Fruit fly (Drosophila melanogaster) Kc167 (cell line): ENCODE measurements around the gene pes.

Source experiments
- Myc ChIP-seq: fragments of >200 bp; optimal IDR thresholded peaks from 2 replicates; lab custom pipeline; 2017; ENCODE audit warnings: missing external identifiers
- Sin3A ChIP-seq: fragments of >200 bp; optimal IDR thresholded peaks from 2 replicates; lab custom pipeline; 2018; ENCODE audit warnings: missing external identifiers
- h ChIP-seq: fragments of >200 bp; optimal IDR thresholded peaks from 3 replicates; lab custom pipeline; 2018; ENCODE audit warnings: missing external identifiers
- insv ChIP-seq: fragments of >200 bp; optimal IDR thresholded peaks from 3 replicates; lab custom pipeline; 2018; ENCODE audit warnings: missing external identifiers
- psq ChIP-seq: fragments of >200 bp; optimal IDR thresholded peaks from 2 replicates; lab custom pipeline; 2017; ENCODE audit warnings: missing external identifiers
- ttk ChIP-seq: sonication (Bioruptor generic); optimal IDR thresholded peaks from 2 replicates; lab custom pipeline; 2017; ENCODE audit warnings: missing external identifiers

pes gene

dm6 chr2L:7971423-7971822, 22.6 kb downstream of the pes start:
- TF ChIP-seq Sin3A (lab: Kevin White, UChicago), result no peak
- no peak for TF ChIP-seq h (lab: Kevin White, UChicago)
- no peak for TF ChIP-seq Myc
- no peak for TF ChIP-seq psq
- TF ChIP-seq ttk (lab: Kevin White, UChicago), result no peak
- no peak for TF ChIP-seq insv (lab: Kevin White, UChicago)

dm6 chr2L:7970001-7970400, 24.0 kb downstream of the pes start:
- TF ChIP-seq h (lab: Kevin White, UChicago) (no peak), Myc (no peak), insv (lab: Kevin White, UChicago) (no peak), ttk (lab: Kevin White, UChicago) (no peak), psq (no peak), Sin3A (lab: Kevin White, UChicago) (no peak)

DNA sequence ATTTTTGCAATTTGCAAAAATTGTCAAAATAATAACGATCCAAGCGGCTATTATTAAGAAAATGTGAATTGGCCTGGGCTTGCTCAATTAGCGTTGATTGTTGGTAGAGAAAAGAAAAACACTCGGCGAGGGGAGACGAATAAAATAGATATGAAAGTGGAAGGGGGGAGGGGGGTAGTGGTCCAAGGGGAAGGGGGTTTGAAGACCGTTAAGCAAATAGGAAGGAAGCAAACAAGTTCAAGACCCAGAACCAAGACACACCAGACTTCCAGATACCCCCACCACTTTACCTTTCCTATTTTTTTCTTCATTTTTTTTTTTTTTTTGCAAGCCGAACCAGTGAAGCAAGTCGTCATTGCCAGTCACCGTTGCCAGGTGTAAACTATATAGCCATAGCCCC, 24.7 kb downstream of the pes start:
- TF ChIP-seq psq, result no peak
- no peak for TF ChIP-seq h (lab: Kevin White, UChicago)
- TF ChIP-seq Sin3A (lab: Kevin White, UChicago), result no peak
- no peak for TF ChIP-seq insv (lab: Kevin White, UChicago)
- TF ChIP-seq ttk (lab: Kevin White, UChicago), result no peak
- TF ChIP-seq Myc, result no peak

- TF ChIP-seq psq (no peak), Sin3A (lab: Kevin White, UChicago) (no peak), Myc (no peak), ttk (lab: Kevin White, UChicago) (no peak), h (lab: Kevin White, UChicago) (no peak), insv (lab: Kevin White, UChicago) (no peak)
These were observed 25.9 kb downstream of the pes start for dm6 chr2L:7968054-7968453.

- no peak for TF ChIP-seq Myc
- no peak for TF ChIP-seq ttk (lab: Kevin White, UChicago)
- TF ChIP-seq Sin3A (lab: Kevin White, UChicago), result no peak
- TF ChIP-seq psq, result no peak
- no peak for TF ChIP-seq h (lab: Kevin White, UChicago)
- TF ChIP-seq insv (lab: Kevin White, UChicago), result no peak
These were observed 26.3 kb downstream of the pes start for dm6 chr2L:7967645-7968044.

DNA sequence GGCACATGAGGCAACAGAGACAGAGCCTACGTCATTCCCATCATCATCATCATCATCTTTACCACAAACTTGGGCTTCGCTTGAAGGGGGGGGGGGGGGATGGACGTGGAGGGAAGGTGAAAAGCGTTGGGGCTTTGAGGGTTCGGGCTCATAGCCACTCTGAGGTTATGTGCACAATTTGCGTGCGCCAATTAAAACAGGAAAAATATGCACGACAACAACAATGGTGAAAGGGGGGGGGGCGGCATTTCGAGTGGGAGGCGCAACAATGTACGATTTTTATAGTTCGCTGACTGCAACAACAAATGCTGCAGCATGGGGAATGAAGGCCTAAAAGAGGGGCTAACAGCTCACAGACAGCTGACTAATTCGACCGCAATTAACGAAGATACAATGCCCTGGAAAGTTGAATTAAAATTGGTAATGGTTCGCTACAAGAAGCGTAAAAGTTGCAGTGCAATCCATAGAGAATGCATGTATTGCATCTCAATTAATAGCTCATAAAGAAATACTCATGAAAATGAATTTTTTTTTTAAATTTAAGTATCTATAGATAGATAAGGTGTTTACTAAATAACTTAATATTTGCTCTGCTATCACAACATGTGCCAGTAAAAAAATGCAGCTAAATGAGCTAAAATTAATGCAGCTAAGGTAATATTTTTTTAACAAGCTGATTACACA, 27.0 kb downstream of the pes start:
- no peak for TF ChIP-seq Sin3A (lab: Kevin White, UChicago)
- no peak for TF ChIP-seq psq
- TF ChIP-seq h (lab: Kevin White, UChicago), result no peak

dm6 chr2L:7966461-7966846, 27.5 kb downstream of the pes start:
- TF ChIP-seq Myc (no peak), Sin3A (lab: Kevin White, UChicago) (no peak), ttk (lab: Kevin White, UChicago) (no peak), h (lab: Kevin White, UChicago) (no peak), psq (no peak), insv (lab: Kevin White, UChicago) (no peak)

- TF ChIP-seq h (lab: Kevin White, UChicago) (no peak), psq (no peak), insv (lab: Kevin White, UChicago) (no peak), ttk (lab: Kevin White, UChicago) (no peak), Sin3A (lab: Kevin White, UChicago) (no peak), Myc (no peak)
These were observed 28.1 kb downstream of the pes start for dm6 chr2L:7965808-7966460.

dm6 chr2L:7964611-7965010, 29.4 kb downstream of the pes start:
- TF ChIP-seq h (lab: Kevin White, UChicago) (no peak), psq (no peak), Sin3A (lab: Kevin White, UChicago) (no peak), insv (lab: Kevin White, UChicago) (no peak), Myc (no peak), ttk (lab: Kevin White, UChicago) (no peak)

DNA sequence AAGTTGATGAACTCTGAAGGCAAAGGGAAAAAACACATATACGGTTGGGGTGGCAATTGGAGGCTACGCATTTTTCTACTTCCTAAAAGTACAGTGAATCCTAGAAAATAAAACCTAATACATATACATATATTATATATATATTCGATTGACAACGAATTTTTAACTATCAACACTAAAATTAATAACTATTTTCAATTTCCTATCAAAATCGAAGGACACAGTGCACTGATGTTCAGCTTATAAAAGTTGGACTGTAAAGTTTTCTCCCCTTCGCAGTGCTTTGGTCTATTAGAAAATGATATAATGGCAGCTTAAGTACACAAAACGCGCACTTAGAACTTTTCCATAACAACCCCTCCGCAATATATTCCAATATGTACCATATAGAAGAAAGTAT, 31.1 kb downstream of the pes start:
- no peak for TF ChIP-seq Myc
- no peak for TF ChIP-seq ttk (lab: Kevin White, UChicago)
- no peak for TF ChIP-seq h (lab: Kevin White, UChicago)

DNA sequence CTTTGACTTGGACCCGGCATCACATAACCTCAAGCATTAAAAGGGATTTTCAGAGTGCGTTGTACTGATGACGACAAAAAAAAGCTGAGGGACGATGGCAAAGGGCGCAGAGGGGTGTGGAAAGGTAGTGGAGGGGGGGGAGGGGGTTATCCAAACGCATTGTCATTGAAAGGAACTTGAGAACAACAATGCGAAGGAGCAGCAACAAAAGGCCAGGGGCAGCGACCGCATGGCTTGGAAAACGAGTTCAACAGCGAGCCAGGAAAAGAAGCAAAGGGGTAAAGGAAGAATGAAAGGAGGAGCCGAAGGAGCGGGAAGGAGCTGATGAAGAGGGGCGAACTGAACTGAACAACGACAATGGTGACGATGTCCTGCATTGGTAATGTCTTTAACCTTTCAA, 31.7 kb downstream of the pes start:
- TF ChIP-seq insv (lab: Kevin White, UChicago), result no peak
- no peak for TF ChIP-seq Sin3A (lab: Kevin White, UChicago)
- TF ChIP-seq psq, result no peak
- TF ChIP-seq ttk (lab: Kevin White, UChicago), result no peak
- no peak for TF ChIP-seq h (lab: Kevin White, UChicago)
- TF ChIP-seq Myc, result no peak

DNA sequence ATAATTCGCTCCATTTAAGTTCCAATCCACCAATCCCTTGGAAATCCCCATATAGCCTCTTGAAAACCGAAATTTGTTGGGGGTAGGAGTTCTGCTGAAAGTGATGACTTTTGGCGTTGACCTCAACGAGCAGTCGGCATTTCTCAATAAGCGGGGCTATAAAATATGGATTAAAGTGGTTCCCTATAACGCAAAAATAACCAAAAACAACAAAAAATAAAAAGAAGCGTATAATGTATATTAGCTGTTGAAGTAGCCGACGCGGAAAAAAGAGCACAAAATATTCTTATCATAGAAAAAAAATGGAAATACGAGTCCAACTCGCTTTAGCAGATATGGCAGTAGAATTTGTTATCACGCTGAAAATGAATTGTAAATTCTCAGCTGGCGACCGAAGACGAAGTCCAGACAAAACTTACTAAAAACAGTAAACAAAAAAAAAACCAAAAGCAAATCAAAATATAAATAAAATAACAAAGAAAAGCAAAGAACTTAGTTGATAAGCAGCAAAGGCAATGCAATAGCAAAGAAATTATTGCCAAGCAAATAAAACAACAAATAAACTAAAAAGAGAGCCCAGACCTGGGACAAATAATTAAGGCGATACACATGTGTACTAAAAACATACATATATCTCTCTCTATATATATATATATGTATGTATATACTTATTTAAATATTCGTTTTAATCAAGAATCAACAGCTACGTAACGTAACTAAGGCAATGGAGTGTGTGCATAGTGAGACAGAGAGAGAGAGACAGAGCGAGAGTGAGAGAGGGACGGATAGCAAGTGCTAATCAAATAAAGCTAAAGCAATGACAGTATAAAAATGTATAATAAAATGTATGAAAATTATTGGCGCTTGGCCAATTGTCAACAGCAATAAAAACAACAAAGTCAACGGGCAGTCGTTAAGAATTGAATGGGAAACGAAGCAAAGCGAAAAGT, 33.1 kb downstream of the pes start:
- no peak for TF ChIP-seq Sin3A (lab: Kevin White, UChicago)
- TF ChIP-seq ttk (lab: Kevin White, UChicago), result no peak
- no peak for TF ChIP-seq Myc
- no peak for TF ChIP-seq psq
- TF ChIP-seq insv (lab: Kevin White, UChicago), result no peak
- no peak for TF ChIP-seq h (lab: Kevin White, UChicago)
